Worm (Caenorhabditis elegans): Measurements from ENCODE around the gene Y39F10C.3.

- TF ChIP-seq aly-2 (tag; optimal IDR thresholded peaks at IDR 0.05) (no peak), R02D3.7 (tag; optimal IDR thresholded peaks at IDR 0.05) (no peak), fkh-10 (GFP tag; optimal IDR thresholded peaks at IDR 0.05) (no peak), hlh-11 (tag; optimal IDR thresholded peaks at IDR 0.05) (no peak), nhr-11 (tag; optimal IDR thresholded peaks at IDR 0.05) (no peak), daf-8 (GFP tag; IDR thresholded peaks at IDR 0.05) (no peak), hmg-1.1 (GFP tag; IDR thresholded peaks at IDR 0.05) (no peak), fos-1 (tag; optimal IDR thresholded peaks at IDR 0.05) (no peak), unc-130 (GFP tag; optimal IDR thresholded peaks at IDR 0.05) (no peak), nhr-28 (tag; optimal IDR thresholded peaks at IDR 0.05) (no peak), ama-1 (optimal IDR thresholded peaks at IDR 0.05) (no peak), lin-13 (GFP tag; optimal IDR thresholded peaks at IDR 0.05) (no peak)
Observed at ce11 chrII:650321-651005, 23.8 kb upstream of the Y39F10C.3 start, which contains the start of the genes K07E8.7 and frpr-14.

Data from whole organism, L4 larva.